Worm (Caenorhabditis elegans) whole organism, young adult: ENCODE measurements around the gene ZC449.5.

ENCODE experiments used
- F39B2.1 ChIP-seq: fragments of 200-800 bp; sonication (Bioruptor generic); IDR thresholded peaks from 2 replicates; pipeline ENCODE4 v1.3.6; 2022; ENCODE audit warnings: missing genetic modification reagents, missing genetic modification characterization, missing compliant biosample characterization
- ama-1 ChIP-seq, 3 experiments: fragments of 150-350 bp in 1 of 3; sonication (generic microtip) in 2 of 3; optimal IDR thresholded peaks; 2 replicates each; lab custom pipeline; 2014 to 2018; ENCODE audit warnings: missing biosample characterization in 2 of 3, missing genetic modification characterization in 2 of 3, missing genetic modification reagents in 2 of 3
- snpc-4 ChIP-seq, 5 experiments: fragments of 150-350 bp in 1 of 5; sonication (generic microtip) in 4 of 5; optimal IDR thresholded peaks; 2 replicates each; lab custom pipeline; 2014 to 2018; ENCODE audit warnings: missing genetic modification characterization in 5 of 5, missing biosample characterization in 3 of 5, antibody characterized with exemption in 2 of 5, mild to moderate bottlenecking in 2 of 5, missing compliant biosample characterization in 2 of 5, missing genotype in 2 of 5, moderate library complexity in 2 of 5, missing genetic modification reagents in 1 of 5

DNA sequence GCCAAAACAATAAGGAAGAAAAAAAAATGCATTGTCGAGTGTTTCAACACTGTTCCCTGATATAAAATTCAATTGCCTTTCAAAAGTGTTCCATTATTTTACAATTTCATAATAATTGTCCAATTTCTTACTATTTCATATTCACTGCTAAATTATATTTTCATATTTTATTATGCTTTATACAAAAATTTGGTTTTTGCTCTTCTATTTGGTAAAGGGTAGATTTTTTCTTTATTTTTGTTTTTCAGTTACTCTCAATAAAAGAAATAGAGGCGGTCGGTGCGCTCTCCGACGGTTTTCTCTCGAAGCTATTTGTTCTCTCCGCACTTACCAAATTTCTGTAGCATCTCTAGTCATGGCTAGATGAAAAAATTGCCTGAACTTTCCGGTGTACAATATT lies 20.0 kb downstream of the ZC449.5 start, which contains the start of gene sek-3:
- no peak for TF ChIP-seq snpc-4 (GFP tag; optimal IDR thresholded peaks at IDR 0.05; lab: Kevin White, UChicago)
- TF ChIP-seq snpc-4 (tag; optimal IDR thresholded peaks at IDR 0.05; lab: Kevin White, UChicago), result no peak
- no peak for TF ChIP-seq F39B2.1 (GFP tag; lab: Robert Waterston, UW)
- no peak for TF ChIP-seq ama-1 (optimal IDR thresholded peaks at IDR 0.05; lab: Kevin White, UChicago)
- no peak for TF ChIP-seq ama-1 (GFP tag; optimal IDR thresholded peaks at IDR 0.05; lab: Kevin White, UChicago)
